Fruit fly (Drosophila melanogaster) Kc167 (cell line): ENCODE data around the gene Sox21a.

ENCODE experiments used
- Myc ChIP-seq: fragments of >200 bp; optimal IDR thresholded peaks from 2 replicates; lab custom pipeline; 2017; ENCODE audit warnings: missing external identifiers
- Sin3A ChIP-seq: fragments of >200 bp; optimal IDR thresholded peaks from 2 replicates; lab custom pipeline; 2018; ENCODE audit warnings: missing external identifiers
- h ChIP-seq: fragments of >200 bp; optimal IDR thresholded peaks from 3 replicates; lab custom pipeline; 2018; ENCODE audit warnings: missing external identifiers
- insv ChIP-seq: fragments of >200 bp; optimal IDR thresholded peaks from 3 replicates; lab custom pipeline; 2018; ENCODE audit warnings: missing external identifiers
- psq ChIP-seq: fragments of >200 bp; optimal IDR thresholded peaks from 2 replicates; lab custom pipeline; 2017; ENCODE audit warnings: missing external identifiers
- ttk ChIP-seq: sonication (Bioruptor generic); optimal IDR thresholded peaks from 2 replicates; lab custom pipeline; 2017; ENCODE audit warnings: missing external identifiers

Gene Sox21a

dm6 chr3L:14055815-14056516 is 52.0 kb downstream of the Sox21a start:
- no peak for TF ChIP-seq Sin3A (lab: Kevin White, UChicago)
- TF ChIP-seq psq (lab: Kevin White, UChicago), result no peak
- no peak for TF ChIP-seq insv
- TF ChIP-seq Myc (lab: Kevin White, UChicago), result no peak
- no peak for TF ChIP-seq h (lab: Kevin White, UChicago)
- no peak for TF ChIP-seq ttk (lab: Kevin White, UChicago)

- TF ChIP-seq ttk (lab: Kevin White, UChicago) (no peak), insv (no peak), Myc (lab: Kevin White, UChicago) (no peak), psq (lab: Kevin White, UChicago) (no peak), h (lab: Kevin White, UChicago) (no peak), Sin3A (lab: Kevin White, UChicago) (no peak)
Measured at dm6 chr3L:14055260-14055696, 52.6 kb downstream of the Sox21a start.

dm6 chr3L:14053806-14054205 is 54.1 kb downstream of the Sox21a start:
- TF ChIP-seq h (lab: Kevin White, UChicago), result no peak
- TF ChIP-seq Sin3A (lab: Kevin White, UChicago), result no peak
- no peak for TF ChIP-seq psq (lab: Kevin White, UChicago)
- no peak for TF ChIP-seq insv
- no peak for TF ChIP-seq Myc (lab: Kevin White, UChicago)
- TF ChIP-seq ttk (lab: Kevin White, UChicago), result no peak
